Fruit fly (Drosophila melanogaster) whole organism, wandering third instar larva: ENCODE measurements around the gene pyd3.

Experiments
- Abd-B ChIP-seq: fragments of >200 bp; optimal IDR thresholded peaks from 2 replicates; lab custom pipeline; 2017; ENCODE audit warnings: missing biosample characterization, missing genetic modification characterization
- CG32264 ChIP-seq: fragments of 200-800 bp; sonication (Bioruptor generic); optimal IDR thresholded peaks from 2 replicates; lab custom pipeline; 2016; ENCODE audit warnings: missing biosample characterization, missing genetic modification characterization
- CG9705 ChIP-seq: fragments of 200-800 bp; sonication (Bioruptor generic); optimal IDR thresholded peaks from 2 replicates; lab custom pipeline; 2018; ENCODE audit warnings: missing biosample characterization, mild to moderate bottlenecking, missing genetic modification characterization
- CrebA ChIP-seq: fragments of 200-800 bp; sonication (Bioruptor generic); optimal IDR thresholded peaks from 2 replicates; lab custom pipeline; 2016; ENCODE audit warnings: missing biosample characterization, mild to moderate bottlenecking, missing genetic modification characterization, borderline replicate concordance
- Dfd ChIP-seq: fragments of >200 bp; optimal IDR thresholded peaks from 2 replicates; lab custom pipeline; 2017; ENCODE audit warnings: missing biosample characterization, missing genetic modification characterization
- Dif ChIP-seq: fragments of 200-275, 200-300 bp; sonication (Bioruptor generic); optimal IDR thresholded peaks from 2 replicates; lab custom pipeline; 2018; ENCODE audit warnings: missing biosample characterization, missing genetic modification characterization; ENCODE audit not compliant: partially characterized antibody
- GATAd ChIP-seq: sonication (Bioruptor generic); optimal IDR thresholded peaks from 2 replicates; lab custom pipeline; 2016; ENCODE audit warnings: missing biosample characterization, missing genetic modification characterization
- HLH106 ChIP-seq: fragments of 200-800 bp; optimal IDR thresholded peaks from 3 replicates; lab custom pipeline; 2019; ENCODE audit warnings: missing biosample characterization, mild to moderate bottlenecking, missing genetic modification characterization, moderate library complexity
- Hr78 ChIP-seq: fragments of >200 bp; optimal IDR thresholded peaks from 2 replicates; lab custom pipeline; 2017; ENCODE audit warnings: missing biosample characterization, missing genetic modification characterization
- Hr83 ChIP-seq: fragments of 200-300 bp; sonication (Bioruptor generic); optimal IDR thresholded peaks from 2 replicates; lab custom pipeline; 2016; ENCODE audit warnings: missing biosample characterization, mild to moderate bottlenecking, missing genetic modification characterization, moderate library complexity; ENCODE audit not compliant: poor library complexity, severe bottlenecking
- Myc ChIP-seq: fragments of >200 bp; optimal IDR thresholded peaks from 2 replicates; lab custom pipeline; 2017
- N ChIP-seq: fragments of >200 bp; optimal IDR thresholded peaks from 2 replicates; lab custom pipeline; 2018; ENCODE audit warnings: missing biosample characterization, missing external identifiers, missing genetic modification characterization
- Rel ChIP-seq, 2 experiments: fragments of 200-800 bp; sonication (Bioruptor generic) in 1 of 2; optimal IDR thresholded peaks; 2 replicates in 1 of 2; 3 replicates in 1 of 2; lab custom pipeline; 2016 to 2019; ENCODE audit warnings: mild to moderate bottlenecking in 2 of 2, missing biosample characterization in 2 of 2, missing genetic modification characterization in 2 of 2, moderate library complexity in 1 of 2
- Sp1 ChIP-seq: fragments of 200-800 bp; sonication (Bioruptor generic); optimal IDR thresholded peaks from 3 replicates; lab custom pipeline; 2019; ENCODE audit warnings: missing biosample characterization, mild to moderate bottlenecking, missing genetic modification characterization, moderate library complexity
- Vsx2 ChIP-seq: fragments of 200-300, 225-300 bp; sonication (Bioruptor generic); optimal IDR thresholded peaks from 2 replicates; lab custom pipeline; 2018; ENCODE audit warnings: missing biosample characterization, missing genetic modification characterization; ENCODE audit not compliant: partially characterized antibody
- br ChIP-seq: fragments of 200-800 bp; sonication (Bioruptor generic); optimal IDR thresholded peaks from 2 replicates; lab custom pipeline; 2016; ENCODE audit warnings: missing biosample characterization, missing genetic modification characterization
- brk ChIP-seq: fragments of 200-800 bp; sonication (Bioruptor generic); optimal IDR thresholded peaks from 2 replicates; lab custom pipeline; 2016; ENCODE audit warnings: missing biosample characterization, mild to moderate bottlenecking, missing genetic modification characterization
- dl ChIP-seq, 2 experiments: fragments of 175-275, 200-275 bp in 1 of 2; fragments of 200-275 bp in 1 of 2; sonication (Bioruptor generic); optimal IDR thresholded peaks; lab custom pipeline; 2018; ENCODE audit warnings: mild to moderate bottlenecking in 2 of 2, missing biosample characterization in 2 of 2, missing genetic modification characterization in 2 of 2, moderate library complexity in 2 of 2; ENCODE audit not compliant: partially characterized antibody in 2 of 2, insufficient read depth in 1 of 2
- ey ChIP-seq: fragments of 200-800 bp; sonication (Bioruptor generic); optimal IDR thresholded peaks from 2 replicates; lab custom pipeline; 2016; ENCODE audit warnings: missing biosample characterization, missing genetic modification characterization
- foxo ChIP-seq, 2 experiments: fragments of 200-800 bp; sonication (Bioruptor generic); optimal IDR thresholded peaks; 2 replicates in 1 of 2; 3 replicates in 1 of 2; lab custom pipeline; 2016 to 2017; ENCODE audit warnings: missing biosample characterization in 2 of 2, missing genetic modification characterization in 2 of 2
- fru ChIP-seq: fragments of 200-800 bp; sonication (Bioruptor generic); optimal IDR thresholded peaks from 3 replicates; lab custom pipeline; 2016; ENCODE audit warnings: missing biosample characterization, mild to moderate bottlenecking, missing genetic modification characterization
- h ChIP-seq: fragments of 200-800 bp; sonication (Bioruptor generic); optimal IDR thresholded peaks from 3 replicates; lab custom pipeline; 2016; ENCODE audit warnings: missing biosample characterization, mild to moderate bottlenecking, missing genetic modification characterization
- jim ChIP-seq: fragments of 175-275, 200-325 bp; sonication (Bioruptor generic); optimal IDR thresholded peaks from 2 replicates; lab custom pipeline; 2016; ENCODE audit warnings: missing biosample characterization, mild to moderate bottlenecking, missing genetic modification characterization
- lola ChIP-seq: fragments of >200 bp; optimal IDR thresholded peaks from 2 replicates; lab custom pipeline; 2017; ENCODE audit warnings: missing biosample characterization, missing genetic modification characterization
- pan ChIP-seq: fragments of >200 bp; optimal IDR thresholded peaks from 2 replicates; lab custom pipeline; 2017
- psq ChIP-seq: fragments of 200-800 bp; sonication (Bioruptor generic); optimal IDR thresholded peaks from 3 replicates; lab custom pipeline; 2017; ENCODE audit warnings: missing biosample characterization, mild to moderate bottlenecking, missing genetic modification characterization, moderate library complexity
- sage ChIP-seq: fragments of 200-800 bp; sonication (Bioruptor generic); optimal IDR thresholded peaks from 2 replicates; lab custom pipeline; 2016; ENCODE audit warnings: missing biosample characterization, mild to moderate bottlenecking, missing genetic modification characterization
- sv ChIP-seq: fragments of 200-800 bp; sonication (Bioruptor generic); optimal IDR thresholded peaks from 3 replicates; lab custom pipeline; 2016; ENCODE audit warnings: missing biosample characterization, missing genetic modification characterization
- tai ChIP-seq: sonication (Bioruptor generic); optimal IDR thresholded peaks from 2 replicates; lab custom pipeline; 2016; ENCODE audit warnings: missing biosample characterization, missing genetic modification characterization
- usp ChIP-seq: fragments of >200 bp; optimal IDR thresholded peaks from 2 replicates; lab custom pipeline; 2017; ENCODE audit warnings: missing biosample characterization, missing genetic modification characterization
- woc ChIP-seq: sonication (Bioruptor generic); optimal IDR thresholded peaks from 2 replicates; lab custom pipeline; 2016; ENCODE audit warnings: missing biosample characterization, mild to moderate bottlenecking, missing genetic modification characterization

The pyd3 gene

DNA sequence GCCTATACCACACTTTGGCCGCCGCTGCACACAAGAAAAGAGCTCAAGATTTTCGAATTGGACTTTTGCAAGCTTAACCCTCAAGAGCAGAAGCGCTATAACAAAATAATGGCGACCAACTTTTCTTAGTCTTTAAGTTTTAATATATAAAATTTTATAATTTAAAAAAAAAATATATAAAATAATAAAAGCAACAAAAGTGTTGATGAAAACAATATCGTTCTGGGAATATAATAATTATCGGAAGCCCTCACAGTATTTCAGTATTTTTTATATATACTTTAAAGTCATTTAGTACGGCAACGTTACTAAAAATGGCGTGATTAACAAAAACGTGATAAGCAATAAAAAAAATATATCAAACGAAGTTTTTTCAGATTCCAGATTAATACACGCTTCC is 9.6 kb upstream of the pyd3 start, which contains the start of gene Sp7:
Sp7 (plus strand) TSS at position 301 of the 400 bp plus-strand sequence.
- TF ChIP-seq Sp1 (GFP tag; lab: Kevin White, UChicago) (no peak), lola (GFP tag; lab: Kevin White, UChicago) (no peak), GATAd (no peak), CrebA (no peak), jim (GFP tag; lab: Kevin White, UChicago) (no peak), woc (GFP tag; lab: Kevin White, UChicago) (no peak), CG9705 (no peak), Rel (GFP tag; optimal IDR thresholded peaks at IDR 0.05; lab: Kevin White, UChicago) (no peak), Rel (tag; optimal IDR thresholded peaks at IDR 0.05; lab: Kevin White, UChicago) (no peak), Dfd (no peak), brk (GFP tag; lab: Kevin White, UChicago) (no peak), Hr78 (GFP tag; lab: Kevin White, UChicago) (no peak), Abd-B (GFP tag; lab: Kevin White, UChicago) (no peak), sage (no peak)

DNA sequence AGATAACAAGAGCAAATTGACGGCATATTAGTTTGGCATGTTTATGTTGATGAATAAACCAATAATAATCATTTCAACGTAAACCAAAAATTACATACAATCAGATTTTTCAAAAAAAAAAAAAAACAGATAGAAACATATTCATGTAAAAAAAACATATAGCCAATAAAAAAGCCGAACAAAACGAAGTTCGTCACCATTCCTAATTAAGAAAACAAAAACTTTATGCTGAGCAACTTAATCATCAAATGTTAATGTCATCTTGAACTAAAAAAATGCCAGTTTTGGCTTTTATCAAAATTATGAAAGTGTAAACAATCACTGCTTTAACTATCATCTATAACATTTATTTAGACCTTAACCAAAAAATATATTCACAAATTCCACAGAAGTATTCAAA is 7.9 kb upstream of the pyd3 start, which contains the start of gene CG10919:
CG10919 (plus strand) TSS at position 301 of the 400 bp plus-strand sequence.
- TF ChIP-seq N (no peak), foxo (GFP tag; optimal IDR thresholded peaks at IDR 0.05; lab: Kevin White, UChicago) (no peak), sv (GFP tag; lab: Kevin White, UChicago) (no peak), psq (GFP tag; lab: Kevin White, UChicago) (no peak), h (GFP tag; lab: Kevin White, UChicago) (no peak), tai (GFP tag; lab: Kevin White, UChicago) (no peak)

DNA sequence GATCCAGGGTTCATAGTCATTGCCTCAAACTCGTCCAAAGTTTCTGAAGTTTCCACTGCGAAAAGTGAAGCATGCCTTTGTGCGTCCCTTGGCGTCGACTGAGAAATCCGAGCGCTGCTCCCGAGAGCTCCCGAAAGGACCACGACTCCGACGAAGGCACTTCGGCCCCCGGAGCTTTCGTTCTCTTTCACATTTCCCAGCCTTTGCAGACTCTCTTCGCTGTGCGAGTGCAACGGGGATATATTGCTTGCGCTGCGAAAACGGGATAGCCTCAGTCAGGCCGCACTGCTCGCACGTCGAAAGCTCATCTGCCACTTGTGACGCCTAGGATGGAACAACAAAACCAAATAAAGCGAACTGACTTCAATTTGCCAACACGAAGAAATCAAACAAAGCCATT is 3.6 kb upstream of the pyd3 start:
- TF ChIP-seq N, result no peak
- no peak for TF ChIP-seq Sp1 (GFP tag; lab: Kevin White, UChicago)
- TF ChIP-seq jim (GFP tag; lab: Kevin White, UChicago), result no peak
- no peak for TF ChIP-seq woc (GFP tag; lab: Kevin White, UChicago)
- TF ChIP-seq Abd-B (GFP tag; lab: Kevin White, UChicago), result no peak

DNA sequence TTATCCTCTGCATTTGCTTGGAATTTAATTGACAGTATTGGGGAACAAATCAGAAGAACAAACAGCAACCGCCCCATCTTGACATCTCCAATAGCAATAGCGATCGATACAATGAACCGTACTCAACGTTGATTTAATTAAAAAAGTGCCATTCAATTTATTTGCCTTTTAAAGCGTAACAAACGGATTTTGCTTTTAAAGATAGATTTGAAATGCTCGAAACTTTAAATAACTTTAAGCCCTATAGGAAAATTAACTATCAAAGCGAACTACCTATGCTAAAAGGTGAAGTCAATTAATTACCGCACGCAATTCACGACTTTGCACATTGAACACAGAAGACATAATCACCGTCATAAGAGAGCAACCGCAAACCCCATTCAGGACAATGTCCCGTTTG is 10.4 kb downstream of the pyd3 start, which contains the start of gene CG43254:
CG43254 (minus strand) TSS at position 101 of the 400 bp plus-strand sequence.
- TF ChIP-seq lola (GFP tag; lab: Kevin White, UChicago) (no peak), foxo (GFP tag; optimal IDR thresholded peaks at IDR 0.05; lab: Kevin White, UChicago) (no peak), pan (lab: Kevin White, UChicago) (no peak), Dif (GFP tag; lab: Kevin White, UChicago) (no peak), dl (GFP tag; optimal IDR thresholded peaks at IDR 0.05; lab: Kevin White, UChicago; ENCODE audit: insufficient read depth in 1 of 2, partially characterized antibody in 2 of 2) (no peak), tai (GFP tag; lab: Kevin White, UChicago) (no peak), fru (GFP tag; lab: Kevin White, UChicago) (no peak), Hr78 (GFP tag; lab: Kevin White, UChicago) (no peak), sv (GFP tag; lab: Kevin White, UChicago) (no peak), GATAd (no peak), Hr83 (GFP tag; lab: Kevin White, UChicago) (no peak), Rel (GFP tag; optimal IDR thresholded peaks at IDR 0.05; lab: Kevin White, UChicago) (no peak), Rel (tag; optimal IDR thresholded peaks at IDR 0.05; lab: Kevin White, UChicago) (no peak), Vsx2 (no peak), CrebA (no peak), CG9705 (no peak), HLH106 (tag; lab: Kevin White, UChicago) (no peak)

DNA sequence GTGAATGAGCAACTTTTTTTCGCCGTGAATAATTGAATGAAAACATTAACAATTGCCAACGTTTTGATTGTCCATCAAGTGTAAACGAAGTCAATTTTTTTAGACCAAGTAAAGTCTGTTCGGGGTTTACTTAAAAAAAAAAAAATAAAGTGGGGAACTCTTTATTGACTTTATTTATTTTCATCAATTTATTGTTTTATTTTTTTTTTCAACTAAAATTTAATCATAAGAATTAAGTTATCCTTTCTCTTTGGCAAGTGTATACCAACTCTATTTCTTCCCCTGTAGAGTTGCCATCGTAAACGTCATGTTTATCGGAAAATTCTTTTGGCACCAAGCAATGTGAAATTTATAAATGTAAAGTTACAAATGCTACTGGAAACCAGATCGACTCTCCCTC is 27.8 kb downstream of the pyd3 start, which contains the start of gene CG2616:
CG2616 (plus strand) TSS at position 301 of the 400 bp plus-strand sequence.
- TF ChIP-seq Hr83 (GFP tag; lab: Kevin White, UChicago) (no peak), ey (GFP tag; lab: Kevin White, UChicago) (no peak), CG32264 (GFP tag; lab: Kevin White, UChicago) (no peak), woc (GFP tag; lab: Kevin White, UChicago) (no peak), br (no peak), h (GFP tag; lab: Kevin White, UChicago) (no peak), jim (GFP tag; lab: Kevin White, UChicago) (no peak), pan (lab: Kevin White, UChicago) (no peak), CrebA (no peak), Dfd (no peak), usp (GFP tag; lab: Kevin White, UChicago) (no peak), Rel (GFP tag; optimal IDR thresholded peaks at IDR 0.05; lab: Kevin White, UChicago) (no peak), Rel (tag; optimal IDR thresholded peaks at IDR 0.05; lab: Kevin White, UChicago) (no peak), GATAd (no peak), Myc (lab: Kevin White, UChicago) (no peak), Hr78 (GFP tag; lab: Kevin White, UChicago) (no peak), fru (GFP tag; lab: Kevin White, UChicago) (no peak), Vsx2 (no peak), foxo (GFP tag; optimal IDR thresholded peaks at IDR 0.05; lab: Kevin White, UChicago) (no peak)
